Fruit fly (Drosophila melanogaster): ENCODE data around the gene CG46512.
"Not testable (repeated sequence)": the region's sequence is repeated elsewhere in the genome, so short reads cannot be mapped to it uniquely, and the experiment has no call there.

DNA sequence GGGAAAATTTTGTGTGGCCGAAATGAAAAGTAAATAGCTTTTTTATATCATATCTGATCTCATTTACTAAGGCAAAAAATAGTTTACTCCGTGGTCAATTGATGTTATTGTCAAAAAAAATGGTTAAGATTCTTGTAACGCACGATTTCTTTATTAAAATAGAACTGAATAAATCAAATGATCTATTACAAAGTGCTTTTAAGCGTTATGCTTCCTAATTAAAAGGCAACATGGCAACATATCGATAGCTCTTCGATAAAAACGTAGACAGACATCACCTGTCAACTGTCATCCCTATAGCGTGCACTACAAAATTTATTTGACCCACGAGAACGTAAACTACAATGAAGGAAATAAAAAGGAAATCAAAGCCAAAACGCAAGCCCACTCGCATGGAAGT, 29.6 kb upstream of the CG46512 start, which contains the start of gene CG46506:
- not testable (repeated sequence) for TF ChIP-seq psq (optimal IDR thresholded peaks at IDR 0.05); pan (optimal IDR thresholded peaks at IDR 0.05); CG8478 (optimal IDR thresholded peaks at IDR 0.05); EcR (GFP tag; optimal IDR thresholded peaks at IDR 0.05)
